Fruit fly (Drosophila melanogaster): ENCODE measurements around the gene CG6678.

DNA sequence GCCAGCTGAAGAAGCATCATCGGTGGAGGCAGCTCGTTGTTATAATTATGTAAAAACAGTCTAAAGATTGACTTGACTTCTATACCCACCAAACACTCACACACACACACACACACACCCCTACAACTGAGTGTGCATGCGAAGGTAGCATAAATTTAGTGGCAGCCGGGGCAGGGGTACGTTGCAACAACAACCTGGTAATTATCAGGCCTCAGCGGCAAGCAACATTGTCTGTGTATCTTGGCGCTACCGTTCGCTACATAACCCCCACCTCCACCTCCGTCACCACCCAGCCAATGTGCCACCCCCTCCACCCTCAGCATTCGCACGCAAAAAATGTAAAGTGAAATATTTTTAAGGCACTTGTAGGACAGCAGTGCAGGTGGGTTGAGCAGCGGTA lies 30.2 kb downstream of the CG6678 start:
- no peak for TF ChIP-seq ttk (optimal IDR thresholded peaks at IDR 0.05)
- TF ChIP-seq Sin3A (optimal IDR thresholded peaks at IDR 0.05): no peak
